Worm (Caenorhabditis elegans) whole organism, young adult: ENCODE results near the gene lmd-3.

Source experiments
- F10E7.11 ChIP-seq: sonication (generic microtip); optimal IDR thresholded peaks from 2 replicates; lab custom pipeline; 2017; ENCODE audit warnings: mild to moderate bottlenecking, missing genetic modification characterization, moderate library complexity, missing compliant biosample characterization
- F23B12.7 ChIP-seq: sonication (generic microtip); optimal IDR thresholded peaks from 2 replicates; lab custom pipeline; 2017; ENCODE audit warnings: missing genetic modification characterization, mild to moderate bottlenecking, missing compliant biosample characterization, antibody characterized with exemption, moderate library complexity; ENCODE audit not compliant: insufficient read depth
- hmg-20 ChIP-seq: fragments of 200-800 bp; sonication (Bioruptor generic); IDR thresholded peaks from 2 replicates; pipeline ENCODE4 v1.3.6; 2022; ENCODE audit warnings: missing genetic modification reagents, missing genetic modification characterization, missing compliant biosample characterization
- lag-1 ChIP-seq: fragments of 200-800 bp; sonication (Bioruptor generic); IDR thresholded peaks from 2 replicates; pipeline ENCODE4 v1.3.6; 2022; ENCODE audit warnings: missing genetic modification reagents, missing genetic modification characterization, missing compliant biosample characterization
- mel-28 ChIP-seq: sonication (generic microtip); optimal IDR thresholded peaks from 2 replicates; lab custom pipeline; 2016; ENCODE audit warnings: borderline replicate concordance, mild to moderate bottlenecking, missing genetic modification characterization, missing compliant biosample characterization
- ztf-25 ChIP-seq: fragments of 200-800 bp; sonication (Bioruptor generic); IDR thresholded peaks from 2 replicates; pipeline ENCODE4 v1.3.6; 2022; ENCODE audit warnings: missing genetic modification reagents, missing genetic modification characterization, missing compliant biosample characterization
- ztf-26 ChIP-seq: sonication (generic microtip); optimal IDR thresholded peaks from 2 replicates; lab custom pipeline; 2017; ENCODE audit warnings: missing genetic modification characterization, missing compliant biosample characterization

- TF ChIP-seq F10E7.11, result no peak
- TF ChIP-seq F23B12.7 (tag; lab: Kevin White, UChicago), result no peak
- TF ChIP-seq mel-28 (tag; lab: Kevin White, UChicago), result no peak
- TF ChIP-seq ztf-25 (GFP tag; lab: Robert Waterston, UW), result no peak
- no peak for TF ChIP-seq hmg-20 (GFP tag; lab: Robert Waterston, UW)
- TF ChIP-seq ztf-26, result no peak
- TF ChIP-seq lag-1, result no peak
These were observed 35.0 kb downstream of the lmd-3 start for ce11 chrV:8409594-8409993.
